Fruit fly (Drosophila melanogaster) whole organism, embryonic: Measurements from ENCODE around the gene CG17549.
A peak's percentile ranks its signal among the peaks of the same experiment; 100 is the strongest.

Source experiments
- ATbp ChIP-seq: fragments of 200-800 bp; sonication (Bioruptor generic); optimal IDR thresholded peaks from 2 replicates; lab custom pipeline; 2017; ENCODE audit warnings: missing biosample characterization, mild to moderate bottlenecking, missing genetic modification characterization, missing genetic modification reagents
- B-H2 ChIP-seq: fragments of 200-800 bp; sonication (Bioruptor generic); optimal IDR thresholded peaks from 2 replicates; lab custom pipeline; 2018; ENCODE audit warnings: missing biosample characterization, mild to moderate bottlenecking, missing genetic modification characterization
- CG1024 ChIP-seq: fragments of 200-800 bp; sonication (Bioruptor generic); IDR thresholded peaks from 2 replicates; pipeline ENCODE4 v1.3.6; 2022; ENCODE audit warnings: missing biosample characterization, missing genetic modification characterization
- CG12155 ChIP-seq: fragments of 200-800 bp; sonication (Bioruptor generic); optimal IDR thresholded peaks from 3 replicates; lab custom pipeline; 2016; ENCODE audit warnings: missing biosample characterization, missing genetic modification characterization
- CG12659 ChIP-seq: fragments of 200-800 bp; sonication (Bioruptor generic); optimal IDR thresholded peaks from 3 replicates; lab custom pipeline; 2017; ENCODE audit warnings: mild to moderate bottlenecking, missing biosample characterization, missing genetic modification reagents, missing genetic modification characterization
- CG15011 ChIP-seq: fragments of 200-800 bp; sonication (Bioruptor generic); optimal IDR thresholded peaks from 3 replicates; lab custom pipeline; 2018; ENCODE audit warnings: missing biosample characterization, mild to moderate bottlenecking, missing genetic modification characterization
- CG15269 ChIP-seq: fragments of 200-800 bp; sonication (Bioruptor generic); optimal IDR thresholded peaks from 2 replicates; lab custom pipeline; 2018; ENCODE audit warnings: missing biosample characterization, mild to moderate bottlenecking, missing genetic modification characterization, moderate library complexity
- CG15479 ChIP-seq: fragments of 200-800 bp; sonication (Bioruptor generic); optimal IDR thresholded peaks from 3 replicates; lab custom pipeline; 2019; ENCODE audit warnings: missing biosample characterization, mild to moderate bottlenecking, missing genetic modification characterization, moderate library complexity
- CG16815 ChIP-seq: fragments of 200-800 bp; sonication (Bioruptor generic); optimal IDR thresholded peaks from 3 replicates; lab custom pipeline; 2017; ENCODE audit warnings: missing biosample characterization, mild to moderate bottlenecking, missing genetic modification characterization
- CG17802 ChIP-seq: fragments of 200-800 bp; sonication (Bioruptor generic); optimal IDR thresholded peaks from 2 replicates; lab custom pipeline; 2018; ENCODE audit warnings: missing biosample characterization, mild to moderate bottlenecking, missing genetic modification characterization, moderate library complexity
- CG2120 ChIP-seq: fragments of 200-800 bp; sonication (Bioruptor generic); optimal IDR thresholded peaks from 3 replicates; lab custom pipeline; 2016; ENCODE audit warnings: missing biosample characterization, missing genetic modification characterization
- CG2129 ChIP-seq: fragments of 200-800 bp; sonication (Bioruptor generic); IDR thresholded peaks from 2 replicates; pipeline ENCODE4 v1.3.6; 2022; ENCODE audit warnings: missing biosample characterization, missing genetic modification characterization; ENCODE audit not compliant: partially characterized antibody
- CG31441 ChIP-seq: fragments of 200-800 bp; sonication (Bioruptor generic); IDR thresholded peaks from 2 replicates; pipeline ENCODE4 v1.3.6; 2022; ENCODE audit warnings: missing biosample characterization, missing genetic modification characterization
- CG3281 ChIP-seq: fragments of 200-800 bp; sonication (Bioruptor generic); optimal IDR thresholded peaks from 3 replicates; lab custom pipeline; 2017; ENCODE audit warnings: missing biosample characterization, mild to moderate bottlenecking, missing genetic modification characterization
- CG4328 ChIP-seq: fragments of 200-800 bp; sonication (Bioruptor generic); optimal IDR thresholded peaks from 3 replicates; lab custom pipeline; 2017; ENCODE audit warnings: missing biosample characterization, missing genetic modification reagents, missing genetic modification characterization
- CG4617 ChIP-seq: fragments of 200-800 bp; sonication (Bioruptor generic); optimal IDR thresholded peaks from 3 replicates; lab custom pipeline; 2016; ENCODE audit warnings: missing biosample characterization, missing genetic modification characterization, borderline replicate concordance
- CG5180 ChIP-seq: fragments of 200-800 bp; sonication (Bioruptor generic); optimal IDR thresholded peaks from 3 replicates; lab custom pipeline; 2017; ENCODE audit warnings: missing biosample characterization, missing genetic modification characterization, mild to moderate bottlenecking, moderate library complexity, missing genetic modification reagents
- CG7357 ChIP-seq: fragments of 200-800 bp; sonication (Bioruptor generic); IDR thresholded peaks from 3 replicates; pipeline ENCODE4 v1.3.6; 2022; ENCODE audit warnings: missing biosample characterization, missing genetic modification characterization
- CG7372 ChIP-seq: fragments of 200-800 bp; sonication (Bioruptor generic); IDR thresholded peaks from 2 replicates; pipeline ENCODE4 v1.3.6; 2022; ENCODE audit warnings: missing biosample characterization, missing genetic modification characterization
- CG8359 ChIP-seq: fragments of 200-800 bp; sonication (Bioruptor generic); optimal IDR thresholded peaks from 2 replicates; lab custom pipeline; 2017; ENCODE audit warnings: missing biosample characterization, mild to moderate bottlenecking, missing genetic modification characterization, borderline replicate concordance
- CG8765 ChIP-seq: fragments of 200-800 bp; sonication (Bioruptor generic); IDR thresholded peaks from 2 replicates; pipeline ENCODE4 v1.3.6; 2022; ENCODE audit warnings: missing biosample characterization, missing genetic modification characterization
- CG9215 ChIP-seq: fragments of 200-800 bp; sonication (Bioruptor generic); IDR thresholded peaks from 2 replicates; pipeline ENCODE4 v1.3.6; 2022; ENCODE audit warnings: missing biosample characterization, missing genetic modification characterization
- CG9609 ChIP-seq: fragments of 200-800 bp; sonication (Bioruptor generic); optimal IDR thresholded peaks from 3 replicates; lab custom pipeline; 2016; ENCODE audit warnings: missing biosample characterization, missing genetic modification characterization
- CHES-1-like ChIP-seq: fragments of 200-800 bp; sonication (Bioruptor generic); optimal IDR thresholded peaks from 2 replicates; lab custom pipeline; 2016; ENCODE audit warnings: missing biosample characterization, missing genetic modification characterization
- CkIIα-i1 ChIP-seq: fragments of 200-800 bp; sonication (Bioruptor generic); IDR thresholded peaks from 2 replicates; pipeline ENCODE4 v1.3.6; 2022; ENCODE audit warnings: missing biosample characterization, missing genetic modification characterization
- E2f2 ChIP-seq: fragments of 200-800 bp; sonication (Bioruptor generic); IDR thresholded peaks from 2 replicates; pipeline ENCODE4 v1.3.6; 2022; ENCODE audit warnings: missing biosample characterization, missing genetic modification characterization
- Gsc ChIP-seq: fragments of 200-800 bp; sonication (Bioruptor generic); IDR thresholded peaks from 2 replicates; pipeline ENCODE4 v1.3.6; 2022; ENCODE audit warnings: missing biosample characterization, missing genetic modification characterization
- H2.0 ChIP-seq: fragments of 200-800 bp; sonication (Bioruptor generic); IDR thresholded peaks from 2 replicates; pipeline ENCODE4 v1.3.6; 2022; ENCODE audit warnings: missing biosample characterization, missing genetic modification characterization
- Hr3 ChIP-seq: fragments of 200-800 bp; sonication (Bioruptor generic); optimal IDR thresholded peaks from 3 replicates; lab custom pipeline; 2016; ENCODE audit warnings: missing biosample characterization, missing genetic modification characterization
- NC2α ChIP-seq: fragments of 200-800 bp; sonication (Bioruptor generic); optimal IDR thresholded peaks from 2 replicates; lab custom pipeline; 2016; ENCODE audit warnings: missing biosample characterization, missing genetic modification characterization
- NFAT ChIP-seq: fragments of 200-800 bp; sonication (Bioruptor generic); IDR thresholded peaks from 2 replicates; pipeline ENCODE4 v1.3.6; 2022; ENCODE audit warnings: missing biosample characterization, missing genetic modification characterization
- Optix ChIP-seq: fragments of 200-800 bp; sonication (Bioruptor generic); IDR thresholded peaks from 3 replicates; pipeline ENCODE4 v1.3.6; 2022; ENCODE audit warnings: missing biosample characterization, missing genetic modification characterization
- TFAM ChIP-seq: fragments of 200-800 bp; sonication (Bioruptor generic); optimal IDR thresholded peaks from 2 replicates; lab custom pipeline; 2017; ENCODE audit warnings: missing biosample characterization, missing genetic modification characterization, inconsistent platforms
- Usf ChIP-seq: fragments of 200-800 bp; sonication (Bioruptor generic); optimal IDR thresholded peaks from 2 replicates; lab custom pipeline; 2017; ENCODE audit warnings: missing genotype, missing biosample characterization, missing genetic modification characterization
- Vsx1 ChIP-seq: fragments of 200-800 bp; sonication (Bioruptor generic); optimal IDR thresholded peaks from 2 replicates; lab custom pipeline; 2017; ENCODE audit warnings: missing biosample characterization, mild to moderate bottlenecking, missing genetic modification characterization, missing genetic modification reagents
- YL-1 ChIP-seq: fragments of 200-800 bp; sonication (Bioruptor generic); optimal IDR thresholded peaks from 3 replicates; lab custom pipeline; 2017; ENCODE audit warnings: missing biosample characterization, mild to moderate bottlenecking, missing genetic modification characterization
- ab ChIP-seq: fragments of 200-800 bp; sonication (Bioruptor generic); optimal IDR thresholded peaks from 2 replicates; lab custom pipeline; 2016; ENCODE audit warnings: missing biosample characterization, missing genetic modification characterization
- bcd ChIP-seq: fragments of 200-800 bp; sonication (Bioruptor generic); optimal IDR thresholded peaks from 2 replicates; lab custom pipeline; 2017; ENCODE audit warnings: missing biosample characterization, mild to moderate bottlenecking, missing genetic modification characterization
- corto ChIP-seq: fragments of 200-800 bp; sonication (Bioruptor generic); optimal IDR thresholded peaks from 2 replicates; lab custom pipeline; 2016; ENCODE audit warnings: missing biosample characterization, mild to moderate bottlenecking, missing genetic modification characterization, moderate library complexity
- gcm ChIP-seq: fragments of 200-800 bp; sonication (Bioruptor generic); optimal IDR thresholded peaks from 2 replicates; lab custom pipeline; 2019; ENCODE audit warnings: missing biosample characterization, mild to moderate bottlenecking, missing genetic modification characterization, moderate library complexity
- gfzf ChIP-seq: fragments of 200-800 bp; sonication (Bioruptor generic); optimal IDR thresholded peaks from 2 replicates; lab custom pipeline; 2016; ENCODE audit warnings: missing biosample characterization, mild to moderate bottlenecking, missing genetic modification characterization, moderate library complexity
- kah ChIP-seq: fragments of 200-800 bp; sonication (Bioruptor generic); optimal IDR thresholded peaks from 2 replicates; lab custom pipeline; 2018; ENCODE audit warnings: missing biosample characterization, mild to moderate bottlenecking, missing genetic modification characterization
- mam ChIP-seq: fragments of 200-800 bp; sonication (Bioruptor generic); optimal IDR thresholded peaks from 3 replicates; lab custom pipeline; 2016; ENCODE audit warnings: missing biosample characterization, missing genetic modification characterization
- pfk ChIP-seq: fragments of 200-800 bp; sonication (Bioruptor generic); optimal IDR thresholded peaks from 2 replicates; lab custom pipeline; 2018; ENCODE audit warnings: missing biosample characterization, mild to moderate bottlenecking, missing genetic modification characterization, moderate library complexity
- salm ChIP-seq: fragments of 200-800 bp; sonication (Bioruptor generic); optimal IDR thresholded peaks from 2 replicates; lab custom pipeline; 2018; ENCODE audit warnings: missing biosample characterization, mild to moderate bottlenecking, missing genetic modification characterization
- scrt ChIP-seq: fragments of 200-800 bp; sonication (Bioruptor generic); optimal IDR thresholded peaks from 2 replicates; lab custom pipeline; 2018; ENCODE audit warnings: missing biosample characterization, mild to moderate bottlenecking, missing genetic modification characterization, moderate library complexity
- tin ChIP-seq: fragments of 200-800 bp; sonication (Bioruptor generic); optimal IDR thresholded peaks from 3 replicates; lab custom pipeline; 2016; ENCODE audit warnings: missing biosample characterization, missing genetic modification characterization
- tio ChIP-seq: fragments of 200-800 bp; sonication (Bioruptor generic); optimal IDR thresholded peaks from 2 replicates; lab custom pipeline; 2017; ENCODE audit warnings: missing biosample characterization, missing genetic modification characterization, inconsistent platforms
- zen ChIP-seq: fragments of 200-800 bp; sonication (Bioruptor generic); optimal IDR thresholded peaks from 3 replicates; lab custom pipeline; 2018; ENCODE audit warnings: missing biosample characterization, mild to moderate bottlenecking, missing genetic modification characterization, moderate library complexity
- zfh2 ChIP-seq: fragments of 200-800 bp; sonication (Bioruptor generic); optimal IDR thresholded peaks from 2 replicates; lab custom pipeline; 2016; ENCODE audit warnings: missing biosample characterization, missing genetic modification characterization

CG17549 gene

DNA sequence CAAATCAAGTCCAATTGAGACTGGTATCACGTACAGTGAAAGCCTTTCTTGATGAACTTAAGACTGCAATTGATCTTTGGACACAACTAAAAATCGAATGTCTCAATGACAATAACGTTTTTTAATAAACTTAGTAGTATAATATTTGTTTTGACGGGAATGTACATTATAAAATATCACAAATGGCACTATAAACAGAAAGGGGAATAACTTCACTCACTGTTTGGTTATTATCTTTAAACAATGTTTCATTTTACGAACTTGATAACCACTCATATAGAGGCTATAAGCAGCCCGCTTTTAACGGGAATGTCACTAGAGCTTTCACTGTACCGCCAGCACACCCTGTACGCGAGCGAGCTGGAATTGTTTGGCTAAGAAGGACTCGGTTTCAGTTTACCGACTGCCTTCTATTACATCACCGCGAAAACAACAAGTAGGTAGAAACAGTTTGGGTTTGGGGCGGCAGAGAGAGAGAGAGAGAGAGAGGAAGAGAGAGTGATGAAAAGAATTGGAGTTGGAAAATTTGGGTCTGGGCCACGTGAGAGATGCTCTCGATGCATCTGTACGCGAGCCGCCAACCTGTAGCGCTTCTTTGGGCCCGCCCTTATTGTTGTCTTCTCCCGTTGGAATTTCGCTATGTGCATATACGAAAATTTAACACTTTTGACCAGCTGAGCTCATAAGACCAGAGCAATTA lies 7.9 kb upstream of the CG17549 start (continued):
- TF ChIP-seq ATbp = peak; percentile 20
- no peak for TF ChIP-seq E2f2 (GFP tag; lab: Robert Waterston, UW)
- TF ChIP-seq CG3281 = peak; percentile 39
- no peak for TF ChIP-seq Optix (GFP tag; lab: Robert Waterston, UW)
- peak; percentile 15 for TF ChIP-seq CG12659 (GFP tag; lab: Kevin White, UChicago)
- TF ChIP-seq mam = peak; percentile 46
- TF ChIP-seq CHES-1-like (GFP tag; lab: Kevin White, UChicago) = no peak
- no peak for TF ChIP-seq CkIIα-i1 (GFP tag; lab: Robert Waterston, UW)
- no peak for TF ChIP-seq CG8765 (GFP tag; lab: Robert Waterston, UW)
- TF ChIP-seq ab = no peak
- no peak for TF ChIP-seq Gsc (GFP tag; lab: Robert Waterston, UW)
- TF ChIP-seq corto (GFP tag; lab: Kevin White, UChicago) = no peak
- peak; percentile 5 for TF ChIP-seq bcd (GFP tag; lab: Kevin White, UChicago)
- TF ChIP-seq tin (GFP tag; lab: Kevin White, UChicago) = no peak
- peak; percentile 49 for TF ChIP-seq tio (GFP tag; lab: Kevin White, UChicago)
- peak; percentile 19 for TF ChIP-seq kah (GFP tag; lab: Kevin White, UChicago)
- peak; percentile 66 for TF ChIP-seq CG2120 (GFP tag; lab: Kevin White, UChicago)
- no peak for TF ChIP-seq CG2129 (GFP tag; lab: Robert Waterston, UW)
- TF ChIP-seq TFAM = no peak
- TF ChIP-seq NC2α (GFP tag; lab: Kevin White, UChicago) = no peak
- no peak for TF ChIP-seq Usf (GFP tag; lab: Kevin White, UChicago)
- no peak for TF ChIP-seq CG31441 (GFP tag; lab: Robert Waterston, UW)
- TF ChIP-seq gcm (GFP tag; lab: Kevin White, UChicago) = no peak
- TF ChIP-seq CG16815 (GFP tag; lab: Kevin White, UChicago) = no peak
- no peak for TF ChIP-seq CG5180 (GFP tag; lab: Kevin White, UChicago)
- TF ChIP-seq CG15269 (tag; lab: Kevin White, UChicago) = peak; percentile 42
- TF ChIP-seq zen (tag; lab: Kevin White, UChicago) = no peak
- no peak for TF ChIP-seq CG4328 (GFP tag; lab: Kevin White, UChicago)
- TF ChIP-seq pfk = no peak
- TF ChIP-seq B-H2 = no peak
- TF ChIP-seq gfzf (GFP tag; lab: Kevin White, UChicago) = no peak
- no peak for TF ChIP-seq CG8359 (GFP tag; lab: Kevin White, UChicago)
- no peak for TF ChIP-seq CG4617 (GFP tag; lab: Kevin White, UChicago)
- no peak for TF ChIP-seq NFAT
- no peak for TF ChIP-seq Vsx1 (GFP tag; lab: Kevin White, UChicago)
- no peak for TF ChIP-seq H2.0 (GFP tag; lab: Robert Waterston, UW)
- TF ChIP-seq CG1024 (GFP tag; lab: Robert Waterston, UW) = no peak
- TF ChIP-seq CG12155 (GFP tag; lab: Kevin White, UChicago) = peak; percentile 1
- TF ChIP-seq CG9215 (GFP tag; lab: Robert Waterston, UW) = no peak
- no peak for TF ChIP-seq CG7357 (GFP tag; lab: Robert Waterston, UW)
- no peak for TF ChIP-seq CG9609
- no peak for TF ChIP-seq CG15479 (GFP tag; lab: Kevin White, UChicago)
- no peak for TF ChIP-seq Hr3 (GFP tag; lab: Kevin White, UChicago)
- TF ChIP-seq salm (tag; lab: Kevin White, UChicago) = no peak
- TF ChIP-seq CG17802 (tag; lab: Kevin White, UChicago) = no peak
- TF ChIP-seq CG15011 (GFP tag; lab: Kevin White, UChicago) = peak; percentile 4
- peak; percentile 43 for TF ChIP-seq zfh2 (GFP tag; lab: Kevin White, UChicago)
- TF ChIP-seq CG7372 = no peak
- peak; percentile 81 for TF ChIP-seq scrt (GFP tag; lab: Kevin White, UChicago)
- no peak for TF ChIP-seq YL-1
